Worm (Caenorhabditis elegans) whole organism, L4/young adult: ENCODE measurements around the gene pygl-1.
"Not testable (repeated sequence)": the region's sequence is repeated elsewhere in the genome, so short reads cannot be mapped to it uniquely, and the experiment has no call there.

Experiments
- dao-5 ChIP-seq: sonication (generic microtip); optimal IDR thresholded peaks from 2 replicates; lab custom pipeline; 2016; ENCODE audit warnings: missing genotype, missing genetic modification characterization, moderate library complexity, missing compliant biosample characterization
- him-1 ChIP-seq: sonication (generic microtip); optimal IDR thresholded peaks from 2 replicates; lab custom pipeline; 2016; ENCODE audit warnings: missing genotype, missing genetic modification reagents, missing genetic modification characterization, missing compliant biosample characterization

DNA sequence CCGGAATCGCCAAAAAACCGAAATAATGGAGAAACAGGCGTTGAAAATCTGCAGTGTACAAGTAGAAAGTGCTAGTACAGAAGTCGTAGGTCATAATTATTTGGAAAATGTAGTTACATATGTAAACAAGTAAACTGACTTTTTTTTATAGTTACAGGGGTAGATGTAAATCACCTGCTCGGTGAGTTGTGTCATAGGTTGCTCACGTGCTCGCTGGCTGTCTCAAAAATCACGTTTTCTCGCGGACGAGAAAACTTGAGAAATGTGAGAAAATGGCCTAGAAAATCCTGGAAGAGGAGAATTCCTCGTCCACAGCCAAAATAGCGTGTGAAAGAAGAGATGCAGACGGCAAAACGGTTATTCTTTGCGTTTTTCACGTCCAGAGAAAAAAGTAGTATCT lies 18.2 kb downstream of the pygl-1 start, which contains the start of gene srh-212:
- not testable (repeated sequence) for TF ChIP-seq dao-5; him-1 (tag; lab: Kevin White, UChicago)
